Fruit fly (Drosophila melanogaster): ENCODE measurements around the gene CG12659.
A peak's percentile ranks its signal among the peaks of the same experiment; 100 is the strongest.

CG12659 gene

DNA sequence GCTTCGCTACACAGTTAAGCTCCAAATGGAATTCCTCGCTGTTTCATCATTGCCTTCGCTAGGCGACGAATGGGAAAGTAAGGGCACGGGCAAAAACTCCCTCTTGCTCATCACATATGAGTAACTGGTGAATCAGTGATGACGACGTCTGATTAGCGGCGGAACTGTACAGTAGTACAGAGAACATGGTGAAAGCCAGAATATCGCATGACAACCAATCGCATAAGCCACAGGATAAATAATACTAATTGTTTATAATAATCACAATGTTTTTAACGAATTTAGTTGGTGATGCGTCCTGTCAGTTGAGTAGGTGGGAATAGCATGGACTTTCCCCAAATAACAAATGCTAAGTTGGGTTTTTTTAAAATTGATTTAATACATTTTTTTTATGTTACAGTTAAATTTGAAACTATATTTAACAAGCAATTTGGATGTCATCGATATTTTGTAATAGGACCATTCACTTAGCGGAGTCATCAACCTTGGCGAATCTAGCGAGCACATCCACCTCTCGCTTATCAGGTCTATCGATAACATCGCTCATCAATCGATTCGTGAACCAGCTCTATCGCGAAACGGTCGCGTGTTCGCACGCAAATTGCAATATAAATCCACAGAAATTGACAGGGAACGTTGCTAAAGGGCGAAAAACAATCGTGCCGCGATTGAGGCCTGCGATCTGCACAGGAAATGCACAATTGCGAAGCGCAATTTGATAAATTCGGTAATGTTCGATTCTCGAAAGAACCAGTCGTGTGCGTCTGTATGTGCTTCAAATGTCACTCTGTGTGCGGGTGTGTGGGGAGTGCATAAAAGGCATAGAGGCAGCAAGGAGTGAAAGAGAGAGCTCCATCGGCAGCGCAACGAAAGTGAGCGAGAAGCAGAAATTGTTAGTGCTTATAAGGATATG lies 31.2 kb downstream of the CG12659 start, which contains the start of the genes CG12112 and Trf4-1 (continued):
- TF ChIP-seq fkh (GFP tag; optimal IDR thresholded peaks at IDR 0.05) (no peak), Smox (GFP tag; optimal IDR thresholded peaks at IDR 0.05) (peak; percentile 52), Eip78C (GFP tag) (peak; percentile 71), lz (GFP tag; optimal IDR thresholded peaks at IDR 0.05) (peak; percentile 59), CG15336 (GFP tag; IDR thresholded peaks at IDR 0.05) (no peak), CG6792 (GFP tag; optimal IDR thresholded peaks at IDR 0.05) (no peak), pdm3 (GFP tag; optimal IDR thresholded peaks at IDR 0.05) (peak; percentile 58), Hr4 (GFP tag; optimal IDR thresholded peaks at IDR 0.05) (peak; percentile 34), CG3919 (GFP tag; optimal IDR thresholded peaks at IDR 0.05) (peak; percentile 14), CG8632 (GFP tag; optimal IDR thresholded peaks at IDR 0.05) (no peak), CG4318 (GFP tag; optimal IDR thresholded peaks at IDR 0.05) (no peak), svp (GFP tag) (peak; percentile 68), dac (GFP tag; optimal IDR thresholded peaks at IDR 0.05) (no peak), CG9139 (GFP tag; optimal IDR thresholded peaks at IDR 0.05) (no peak), Lpt (GFP tag; optimal IDR thresholded peaks at IDR 0.05) (no peak), achi (GFP tag; optimal IDR thresholded peaks at IDR 0.05) (peak; percentile 32), acj6 (GFP tag; optimal IDR thresholded peaks at IDR 0.05) (peak; percentile 37), dsx (GFP tag; optimal IDR thresholded peaks at IDR 0.05; ENCODE audit: poor library complexity, severe bottlenecking) (no peak), Sox15 (GFP tag; optimal IDR thresholded peaks at IDR 0.05) (no peak), Blimp-1 (GFP tag; optimal IDR thresholded peaks at IDR 0.05) (peak; percentile 15), spab (GFP tag; optimal IDR thresholded peaks at IDR 0.05) (no peak), Gug (GFP tag; IDR thresholded peaks at IDR 0.05) (no peak), OdsH (GFP tag; optimal IDR thresholded peaks at IDR 0.05) (peak; percentile 48), CG8119 (GFP tag; IDR thresholded peaks at IDR 0.05) (no peak), CG10631 (GFP tag; optimal IDR thresholded peaks at IDR 0.05) (no peak)

DNA sequence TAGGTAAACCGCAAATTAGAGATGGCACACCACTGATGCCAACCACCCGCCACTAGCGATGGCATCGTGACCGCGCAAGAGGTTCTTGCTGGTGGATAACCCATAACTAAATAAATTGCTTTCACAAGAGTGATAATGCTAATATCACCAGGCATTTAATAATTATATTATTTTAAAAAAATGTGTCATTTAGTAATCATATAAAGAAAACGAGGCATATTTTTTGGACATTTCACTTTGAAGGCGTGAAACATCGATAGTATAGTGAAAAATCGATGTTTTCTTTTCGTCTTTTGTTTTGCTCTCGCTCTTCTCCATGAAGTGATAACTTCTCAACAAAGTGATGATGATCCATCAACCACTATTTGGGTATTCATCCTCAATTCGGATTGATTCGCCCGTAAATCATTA lies 32.8 kb downstream of the CG12659 start, which contains the start of gene IntS4:
Gene IntS4, minus strand, starts transcription at position 20 of the 411 bp plus-strand sequence.
- TF ChIP-seq pdm3 (GFP tag; optimal IDR thresholded peaks at IDR 0.05) = no peak
- TF ChIP-seq Hr39 (GFP tag; optimal IDR thresholded peaks at IDR 0.05) = no peak
- peak; percentile 33 for TF ChIP-seq CG11902 (GFP tag; optimal IDR thresholded peaks at IDR 0.05)
- no peak for TF ChIP-seq Lpt (GFP tag; optimal IDR thresholded peaks at IDR 0.05)
- TF ChIP-seq CG16779 (tag; optimal IDR thresholded peaks at IDR 0.05) = no peak
- TF ChIP-seq CG6276 (GFP tag; optimal IDR thresholded peaks at IDR 0.05) = no peak
- TF ChIP-seq Hr4 (GFP tag; optimal IDR thresholded peaks at IDR 0.05) = no peak
- TF ChIP-seq Sox102F (GFP tag; optimal IDR thresholded peaks at IDR 0.05) = peak; percentile 65
- peak; percentile 67 for TF ChIP-seq lz (GFP tag; optimal IDR thresholded peaks at IDR 0.05)
- peak in 1 of 2 experiments; percentile 3 for TF ChIP-seq ss (GFP tag; optimal IDR thresholded peaks at IDR 0.05)
- peak; percentile 56 for TF ChIP-seq dsx (GFP tag; optimal IDR thresholded peaks at IDR 0.05; ENCODE audit: poor library complexity, severe bottlenecking)
- TF ChIP-seq Hr38 (GFP tag; optimal IDR thresholded peaks at IDR 0.05) = no peak
- peak; percentile 55 for TF ChIP-seq cyc (GFP tag; optimal IDR thresholded peaks at IDR 0.05)
- TF ChIP-seq CG11762 (GFP tag; optimal IDR thresholded peaks at IDR 0.05; ENCODE audit: insufficient read depth) = no peak
- peak; percentile 10 for TF ChIP-seq CG8632 (GFP tag; optimal IDR thresholded peaks at IDR 0.05)
- TF ChIP-seq achi (GFP tag; optimal IDR thresholded peaks at IDR 0.05) = peak; percentile 70
- TF ChIP-seq CG6808 (GFP tag; optimal IDR thresholded peaks at IDR 0.05) = no peak
- no peak; the same call in 2 of the 3 replicates for TF ChIP-seq eg (GFP tag; IDR thresholded peaks at IDR 0.05)
- TF ChIP-seq OdsH (GFP tag; optimal IDR thresholded peaks at IDR 0.05) = no peak
- TF ChIP-seq CG31627 (GFP tag; optimal IDR thresholded peaks at IDR 0.05) = peak; percentile 56
- TF ChIP-seq Smox (GFP tag; optimal IDR thresholded peaks at IDR 0.05) = no peak
- no peak; the same call in 2 of the 3 replicates for TF ChIP-seq CG6163 (GFP tag; IDR thresholded peaks at IDR 0.05)
- peak; percentile 47 for TF ChIP-seq Sox14 (GFP tag; optimal IDR thresholded peaks at IDR 0.05)
- TF ChIP-seq spab (GFP tag; optimal IDR thresholded peaks at IDR 0.05) = no peak
- TF ChIP-seq Eip78C (GFP tag) = peak; percentile 84
- no peak for TF ChIP-seq fkh (GFP tag; optimal IDR thresholded peaks at IDR 0.05)
- TF ChIP-seq CG8319 (GFP tag; optimal IDR thresholded peaks at IDR 0.05) = peak; percentile 17
- TF ChIP-seq net (GFP tag; optimal IDR thresholded peaks at IDR 0.05) = no peak
- peak; percentile 29 for TF ChIP-seq CG6792 (GFP tag; optimal IDR thresholded peaks at IDR 0.05)
- 0 out of 2 replicates have a peak, but pooled peaks have one; percentile 43 for TF ChIP-seq CG15336 (GFP tag; IDR thresholded peaks at IDR 0.05)
- peak; percentile 25 for TF ChIP-seq Sox15 (GFP tag; optimal IDR thresholded peaks at IDR 0.05)
- peak; percentile 74 for TF ChIP-seq esn (GFP tag; optimal IDR thresholded peaks at IDR 0.05)
- no peak for TF ChIP-seq salr (GFP tag; optimal IDR thresholded peaks at IDR 0.05)
- TF ChIP-seq Blimp-1 (GFP tag; optimal IDR thresholded peaks at IDR 0.05) = peak; percentile 1
- TF ChIP-seq vri (GFP tag; optimal IDR thresholded peaks at IDR 0.05) = no peak
- TF ChIP-seq Eip75B (GFP tag; optimal IDR thresholded peaks at IDR 0.05) = no peak
- TF ChIP-seq CG9139 (GFP tag; optimal IDR thresholded peaks at IDR 0.05) = no peak
- peak; percentile 32; the same call in 1 of the 2 replicates for TF ChIP-seq Gug (GFP tag; IDR thresholded peaks at IDR 0.05)
- TF ChIP-seq CG3919 (GFP tag; optimal IDR thresholded peaks at IDR 0.05) = no peak
